Worm (Caenorhabditis elegans) whole organism, late embryonic: Measurements from ENCODE around the gene sulp-7.

Source experiments
- C08G9.2 ChIP-seq: sonication (generic microtip); optimal IDR thresholded peaks from 2 replicates; lab custom pipeline; 2016; ENCODE audit warnings: mild to moderate bottlenecking, missing genetic modification characterization, moderate library complexity, missing compliant biosample characterization
- F13H6.1 ChIP-seq: sonication (generic microtip); optimal IDR thresholded peaks from 2 replicates; lab custom pipeline; 2016; ENCODE audit warnings: missing genetic modification characterization, missing compliant biosample characterization
- K09A11.1 ChIP-seq: sonication (generic microtip); optimal IDR thresholded peaks from 2 replicates; lab custom pipeline; 2017; ENCODE audit warnings: antibody characterized with exemption, mild to moderate bottlenecking, missing genetic modification characterization, missing compliant biosample characterization; ENCODE audit not compliant: insufficient read depth
- Y22D7AL.16 ChIP-seq: sonication (generic microtip); optimal IDR thresholded peaks from 2 replicates; lab custom pipeline; 2016; ENCODE audit warnings: missing genetic modification characterization, missing compliant biosample characterization
- ceh-14 ChIP-seq: sonication (generic microtip); optimal IDR thresholded peaks from 2 replicates; lab custom pipeline; 2016; ENCODE audit warnings: missing genotype, missing genetic modification characterization, missing compliant biosample characterization
- ceh-18 ChIP-seq: sonication (generic microtip); optimal IDR thresholded peaks from 2 replicates; lab custom pipeline; 2016; ENCODE audit warnings: missing genetic modification characterization, missing compliant biosample characterization
- ceh-19 ChIP-seq: fragments of 200-800 bp; sonication (Bioruptor generic); optimal IDR thresholded peaks from 2 replicates; lab custom pipeline; 2018; ENCODE audit warnings: mild to moderate bottlenecking, missing genetic modification characterization, missing compliant biosample characterization
- ceh-22 ChIP-seq: sonication (generic microtip); optimal IDR thresholded peaks from 2 replicates; lab custom pipeline; 2017; ENCODE audit warnings: missing biosample characterization, missing genetic modification characterization
- ceh-24 ChIP-seq: sonication (generic microtip); optimal IDR thresholded peaks from 2 replicates; lab custom pipeline; 2016; ENCODE audit warnings: mild to moderate bottlenecking, missing genetic modification characterization, missing compliant biosample characterization
- ceh-31 ChIP-seq: sonication (generic microtip); optimal IDR thresholded peaks from 2 replicates; lab custom pipeline; 2016; ENCODE audit warnings: missing genetic modification characterization, missing compliant biosample characterization
- ceh-48 ChIP-seq: sonication (generic microtip); optimal IDR thresholded peaks from 2 replicates; lab custom pipeline; 2016; ENCODE audit warnings: missing genetic modification characterization, inconsistent platforms, missing compliant biosample characterization
- dmd-4 ChIP-seq: sonication (generic microtip); optimal IDR thresholded peaks from 2 replicates; lab custom pipeline; 2016; ENCODE audit warnings: borderline replicate concordance, missing genetic modification characterization, missing compliant biosample characterization
- dve-1 ChIP-seq: sonication (generic microtip); optimal IDR thresholded peaks from 2 replicates; lab custom pipeline; 2017; ENCODE audit warnings: antibody characterized with exemption, mild to moderate bottlenecking, missing genetic modification characterization, missing compliant biosample characterization
- elt-2 ChIP-seq: sonication (generic microtip); optimal IDR thresholded peaks from 2 replicates; lab custom pipeline; 2016; ENCODE audit warnings: missing genetic modification reagents, missing genetic modification characterization, missing compliant biosample characterization
- ets-4 ChIP-seq: sonication (generic microtip); optimal IDR thresholded peaks from 2 replicates; lab custom pipeline; 2016; ENCODE audit warnings: missing genetic modification characterization, missing compliant biosample characterization
- fax-1 ChIP-seq: sonication (generic microtip); optimal IDR thresholded peaks from 2 replicates; lab custom pipeline; 2016; ENCODE audit warnings: missing genotype, missing genetic modification characterization, missing compliant biosample characterization
- hlh-13 ChIP-seq: fragments of 200-800 bp; sonication (Bioruptor generic); optimal IDR thresholded peaks from 2 replicates; lab custom pipeline; 2018; ENCODE audit warnings: mild to moderate bottlenecking, missing genetic modification characterization, missing compliant biosample characterization
- hlh-15 ChIP-seq: sonication (generic microtip); optimal IDR thresholded peaks from 2 replicates; lab custom pipeline; 2016; ENCODE audit warnings: missing genetic modification characterization, missing compliant biosample characterization
- hlh-6 ChIP-seq: sonication (generic microtip); optimal IDR thresholded peaks from 2 replicates; lab custom pipeline; 2016; ENCODE audit warnings: missing genotype, missing genetic modification characterization, missing compliant biosample characterization
- hlh-8 ChIP-seq: sonication (generic microtip); optimal IDR thresholded peaks from 2 replicates; lab custom pipeline; 2016; ENCODE audit warnings: missing genotype, missing genetic modification characterization, missing compliant biosample characterization
- lim-6 ChIP-seq: sonication (generic microtip); optimal IDR thresholded peaks from 2 replicates; lab custom pipeline; 2016; ENCODE audit warnings: missing genetic modification characterization, missing compliant biosample characterization
- lin-11 ChIP-seq: fragments of 200-800 bp; sonication (Bioruptor generic); optimal IDR thresholded peaks from 2 replicates; lab custom pipeline; 2018; ENCODE audit warnings: mild to moderate bottlenecking, missing genetic modification characterization, missing compliant biosample characterization
- mec-3 ChIP-seq: sonication (generic microtip); optimal IDR thresholded peaks from 2 replicates; lab custom pipeline; 2016; ENCODE audit warnings: borderline replicate concordance, missing genetic modification characterization, missing compliant biosample characterization
- nfya-1 ChIP-seq: sonication (generic microtip); optimal IDR thresholded peaks from 2 replicates; lab custom pipeline; 2017; ENCODE audit warnings: missing genetic modification characterization, mild to moderate bottlenecking, missing compliant biosample characterization, antibody characterized with exemption, moderate library complexity
- nhr-11 ChIP-seq: fragments of 150-350 bp; optimal IDR thresholded peaks from 2 replicates; lab custom pipeline; 2014; ENCODE audit warnings: missing biosample characterization, missing genetic modification characterization
- odd-2 ChIP-seq: sonication (generic microtip); optimal IDR thresholded peaks from 2 replicates; lab custom pipeline; 2017; ENCODE audit warnings: antibody characterized with exemption, mild to moderate bottlenecking, missing genetic modification characterization, missing compliant biosample characterization
- pag-3 ChIP-seq: sonication (generic microtip); optimal IDR thresholded peaks from 2 replicates; lab custom pipeline; 2016; ENCODE audit warnings: missing compliant biosample characterization, missing genetic modification characterization, borderline replicate concordance
- pha-2 ChIP-seq: sonication (generic microtip); optimal IDR thresholded peaks from 2 replicates; lab custom pipeline; 2017; ENCODE audit warnings: mild to moderate bottlenecking, missing genetic modification characterization, missing compliant biosample characterization
- pros-1 ChIP-seq: fragments of 150-350 bp; optimal IDR thresholded peaks from 2 replicates; lab custom pipeline; 2014; ENCODE audit warnings: missing biosample characterization, missing genetic modification reagents, missing genetic modification characterization
- rnt-1 ChIP-seq: sonication (generic microtip); optimal IDR thresholded peaks from 2 replicates; lab custom pipeline; 2016; ENCODE audit warnings: missing genetic modification characterization, missing compliant biosample characterization
- sdc-2 ChIP-seq: sonication (generic microtip); optimal IDR thresholded peaks from 2 replicates; lab custom pipeline; 2016; ENCODE audit warnings: missing genotype, missing genetic modification characterization, missing compliant biosample characterization
- sox-2 ChIP-seq: fragments of 200-800 bp; sonication (Bioruptor generic); IDR thresholded peaks from 2 replicates; pipeline ENCODE4 v1.3.6; 2022; ENCODE audit warnings: missing genetic modification reagents, missing genetic modification characterization, missing compliant biosample characterization
- tbx-2 ChIP-seq: sonication (generic microtip); optimal IDR thresholded peaks from 2 replicates; lab custom pipeline; 2016; ENCODE audit warnings: missing genetic modification characterization, missing compliant biosample characterization
- ttx-3 ChIP-seq: sonication (generic microtip); optimal IDR thresholded peaks from 2 replicates; lab custom pipeline; 2016; ENCODE audit warnings: missing genetic modification reagents, missing genetic modification characterization, missing compliant biosample characterization
- unc-86 ChIP-seq: sonication (generic microtip); optimal IDR thresholded peaks from 2 replicates; lab custom pipeline; 2016; ENCODE audit warnings: missing genetic modification characterization, missing compliant biosample characterization

The sulp-7 gene

ce11 chrX:11107076-11107475 lies 26.6 kb downstream of the sulp-7 start, which contains the start of gene clc-17:
Gene clc-17, plus strand, starts transcription at chrX:11107376.
- no peak for TF ChIP-seq ceh-24 (tag; lab: Kevin White, UChicago)
- TF ChIP-seq lim-6 (tag; lab: Kevin White, UChicago) = no peak
- TF ChIP-seq mec-3 (tag; lab: Kevin White, UChicago) = no peak
- TF ChIP-seq nhr-11 (tag; lab: Kevin White, UChicago) = no peak
- no peak for TF ChIP-seq odd-2 (tag; lab: Kevin White, UChicago)
- TF ChIP-seq hlh-13 = no peak
- TF ChIP-seq ceh-14 (tag; lab: Kevin White, UChicago) = no peak
- no peak for TF ChIP-seq ceh-48 (tag; lab: Kevin White, UChicago)
- no peak for TF ChIP-seq hlh-15 (tag; lab: Kevin White, UChicago)
- TF ChIP-seq lin-11 = no peak
- no peak for TF ChIP-seq elt-2 (tag; lab: Kevin White, UChicago)
- no peak for TF ChIP-seq ceh-31
- TF ChIP-seq ceh-22 (tag; lab: Kevin White, UChicago) = no peak
- no peak for TF ChIP-seq K09A11.1 (tag; lab: Kevin White, UChicago)
- TF ChIP-seq pag-3 (tag; lab: Kevin White, UChicago) = no peak

- TF ChIP-seq pros-1 (tag; lab: Kevin White, UChicago) = no peak
- no peak for TF ChIP-seq fax-1
- no peak for TF ChIP-seq ceh-24 (tag; lab: Kevin White, UChicago)
Observed at ce11 chrX:11109200-11109599, 28.7 kb downstream of the sulp-7 start, which contains the start of gene grd-1. Gene grd-1, plus strand, starts transcription at chrX:11109440.

DNA sequence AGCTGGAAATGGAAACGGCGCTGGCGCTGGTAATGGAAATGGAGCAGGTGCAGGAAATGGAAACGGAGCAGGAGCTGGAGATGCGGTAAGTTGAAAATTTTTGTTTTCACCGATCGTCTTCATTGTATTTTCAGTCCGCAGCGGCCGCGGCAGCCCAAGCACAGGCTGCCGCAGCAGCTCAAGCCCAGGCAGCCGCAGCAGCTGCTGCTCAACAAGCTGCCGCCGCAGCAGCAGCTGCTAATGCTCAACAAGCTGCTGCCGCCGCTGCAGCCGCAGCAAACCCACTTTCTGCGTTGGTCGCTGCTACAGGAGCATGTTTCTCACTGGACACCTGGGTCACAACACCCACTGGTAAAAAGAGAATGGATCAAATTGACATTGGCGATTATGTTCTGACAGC lies 33.9 kb downstream of the sulp-7 start:
- TF ChIP-seq nhr-11 (tag; lab: Kevin White, UChicago) (no peak), K09A11.1 (tag; lab: Kevin White, UChicago) (no peak), odd-2 (tag; lab: Kevin White, UChicago) (no peak)

ce11 chrX:11116723-11117122 lies 36.2 kb downstream of the sulp-7 start, which contains the start of gene nlp-66:
Gene nlp-66, minus strand, starts transcription at chrX:11116823.
- no peak for TF ChIP-seq dmd-4
- no peak for TF ChIP-seq ceh-19 (GFP tag; lab: Kevin White, UChicago)
- TF ChIP-seq Y22D7AL.16 (tag; lab: Kevin White, UChicago) = no peak
- no peak for TF ChIP-seq ceh-18 (tag; lab: Kevin White, UChicago)
- TF ChIP-seq ets-4 (tag; lab: Kevin White, UChicago) = no peak
- no peak for TF ChIP-seq unc-86
- TF ChIP-seq sox-2 (GFP tag; lab: Robert Waterston, UW) = no peak
- no peak for TF ChIP-seq odd-2 (tag; lab: Kevin White, UChicago)
- TF ChIP-seq pha-2 = no peak
- no peak for TF ChIP-seq ttx-3 (tag; lab: Kevin White, UChicago)
- TF ChIP-seq, all 69 proteins: peak for 0

ce11 chrX:11120808-11121207 lies 40.3 kb downstream of the sulp-7 start, which contains the start of gene R08B4.3:
Gene R08B4.3, minus strand, starts transcription at chrX:11121005.
- TF ChIP-seq hlh-8 (tag; lab: Kevin White, UChicago) = no peak
- TF ChIP-seq ceh-14 (tag; lab: Kevin White, UChicago) = no peak
- TF ChIP-seq rnt-1 (tag; lab: Kevin White, UChicago) = no peak
- no peak for TF ChIP-seq hlh-6 (tag; lab: Kevin White, UChicago)
- no peak for TF ChIP-seq odd-2 (tag; lab: Kevin White, UChicago)
- TF ChIP-seq C08G9.2 = no peak
- no peak for TF ChIP-seq F13H6.1 (tag; lab: Kevin White, UChicago)
- no peak for TF ChIP-seq ttx-3 (tag; lab: Kevin White, UChicago)
- TF ChIP-seq dve-1 = no peak
- no peak for TF ChIP-seq ets-4 (tag; lab: Kevin White, UChicago)
- no peak for TF ChIP-seq ceh-24 (tag; lab: Kevin White, UChicago)
- no peak for TF ChIP-seq sdc-2 (tag; lab: Kevin White, UChicago)
- TF ChIP-seq tbx-2 (tag; lab: Kevin White, UChicago) = no peak
- no peak for TF ChIP-seq hlh-15 (tag; lab: Kevin White, UChicago)
- TF ChIP-seq nfya-1 (tag; lab: Kevin White, UChicago) = no peak
- TF ChIP-seq lim-6 (tag; lab: Kevin White, UChicago) = no peak
- TF ChIP-seq, all 69 proteins: peak for 0
